Worm (Caenorhabditis elegans) whole organism, L4 larva: ENCODE data around the gene str-108.
A peak's percentile ranks its signal among the peaks of the same experiment; 100 is the strongest.

Experiments
- aha-1 ChIP-seq: fragments of 150-350 bp; peaks from one replicate; lab custom pipeline; 2014; ENCODE audit warnings: missing biosample characterization, missing genetic modification characterization
- ceh-20 ChIP-seq: fragments of 200-800 bp; sonication (Bioruptor generic); IDR thresholded peaks from 2 replicates; pipeline ENCODE4 v1.3.6; 2022; ENCODE audit warnings: missing genetic modification reagents, missing genetic modification characterization, missing compliant biosample characterization
- ceh-82 ChIP-seq: sonication (generic microtip); optimal IDR thresholded peaks from 2 replicates; lab custom pipeline; 2017; ENCODE audit warnings: missing biosample characterization, missing genetic modification characterization
- ctbp-1 ChIP-seq: fragments of 200-800 bp; sonication (Bioruptor generic); IDR thresholded peaks from 2 replicates; pipeline ENCODE4 v1.3.6; 2022; ENCODE audit warnings: missing genetic modification reagents, missing genetic modification characterization, missing compliant biosample characterization
- dmd-6 ChIP-seq: fragments of 200-800 bp; sonication (Bioruptor generic); IDR thresholded peaks from 2 replicates; pipeline ENCODE4 v1.3.6; 2022; ENCODE audit warnings: missing genetic modification reagents, missing genetic modification characterization, missing compliant biosample characterization
- duxl-1 ChIP-seq: sonication (generic microtip); optimal IDR thresholded peaks from 2 replicates; lab custom pipeline; 2016; ENCODE audit warnings: mild to moderate bottlenecking, missing genetic modification characterization, moderate library complexity, missing compliant biosample characterization; ENCODE audit not compliant: poor library complexity
- hlh-11 ChIP-seq: fragments of 200-800 bp; sonication (Bioruptor generic); optimal IDR thresholded peaks from 2 replicates; lab custom pipeline; 2018; ENCODE audit warnings: mild to moderate bottlenecking, missing genetic modification characterization, missing compliant biosample characterization
- hlh-30 ChIP-seq: sonication (generic microtip); optimal IDR thresholded peaks from 2 replicates; lab custom pipeline; 2017; ENCODE audit warnings: antibody characterized with exemption, mild to moderate bottlenecking, missing genetic modification characterization, missing compliant biosample characterization; ENCODE audit not compliant: insufficient read depth
- jun-1 ChIP-seq: fragments of 150-350 bp; optimal IDR thresholded peaks from 2 replicates; lab custom pipeline; 2014; ENCODE audit warnings: missing biosample characterization, missing genetic modification reagents, missing genetic modification characterization
- lin-15B ChIP-seq: fragments of 150-350 bp; sonication (generic microtip); optimal IDR thresholded peaks from 3 replicates; lab custom pipeline; 2014; ENCODE audit warnings: missing biosample characterization, missing genetic modification characterization
- lin-29 ChIP-seq: fragments of 200-800 bp; sonication (Bioruptor generic); IDR thresholded peaks from 2 replicates; pipeline ENCODE4 v1.3.6; 2022; ENCODE audit warnings: missing genetic modification reagents, missing genetic modification characterization, missing compliant biosample characterization
- mdl-1 ChIP-seq, 2 experiments: fragments of 150-350 bp in 1 of 2; sonication (generic microtip) in 1 of 2; optimal IDR thresholded peaks; 2 replicates each; lab custom pipeline; 2014 to 2017; ENCODE audit warnings: missing biosample characterization in 2 of 2, missing genetic modification characterization in 2 of 2
- nhr-102 ChIP-seq: sonication (generic microtip); optimal IDR thresholded peaks from 2 replicates; lab custom pipeline; 2016; ENCODE audit warnings: mild to moderate bottlenecking, missing genetic modification characterization, moderate library complexity, missing compliant biosample characterization
- nhr-28 ChIP-seq: fragments of 150-350 bp; optimal IDR thresholded peaks from 2 replicates; lab custom pipeline; 2014; ENCODE audit warnings: missing biosample characterization, missing genetic modification characterization
- nhr-48 ChIP-seq: sonication (generic microtip); optimal IDR thresholded peaks from 2 replicates; lab custom pipeline; 2016; ENCODE audit warnings: mild to moderate bottlenecking, missing genetic modification characterization, missing compliant biosample characterization
- nhr-76 ChIP-seq: fragments of 150-350 bp; optimal IDR thresholded peaks from 2 replicates; lab custom pipeline; 2014; ENCODE audit warnings: missing biosample characterization, missing genetic modification characterization
- nhr-77 ChIP-seq: fragments of 150-350 bp; optimal IDR thresholded peaks from 2 replicates; lab custom pipeline; 2014; ENCODE audit warnings: missing biosample characterization, missing genetic modification characterization
- saeg-2 ChIP-seq: fragments of 200-800 bp; sonication (Bioruptor generic); IDR thresholded peaks from 2 replicates; pipeline ENCODE4 v1.3.6; 2022; ENCODE audit warnings: missing genetic modification reagents, missing genetic modification characterization, missing compliant biosample characterization
- snpc-4 ChIP-seq: fragments of 150-350 bp; optimal IDR thresholded peaks from 2 replicates; lab custom pipeline; 2014; ENCODE audit warnings: missing biosample characterization, missing genetic modification characterization
- tra-1 ChIP-seq: fragments of 200-800 bp; sonication (Bioruptor generic); IDR thresholded peaks from 2 replicates; pipeline ENCODE4 v1.3.6; 2022; ENCODE audit warnings: missing genetic modification reagents, missing genetic modification characterization, missing compliant biosample characterization
- unc-62 ChIP-seq, 3 experiments: fragments of 150-350 bp in 1 of 3; sonication (generic microtip); optimal IDR thresholded peaks in 2 of 3; peaks in 1 of 3; 1 replicate in 1 of 3; 2 replicates in 2 of 3; lab custom pipeline; 2014 to 2017; ENCODE audit warnings: missing biosample characterization in 3 of 3, missing genetic modification characterization in 3 of 3, missing genetic modification reagents in 3 of 3, missing genotype in 1 of 3

Gene str-108

ce11 chrV:16211713-16212112, 45.7 kb downstream of the str-108 start:
- no peak for TF ChIP-seq ceh-20 (GFP tag; lab: Robert Waterston, UW)
- peak; percentile 9 for TF ChIP-seq nhr-28 (tag; lab: Kevin White, UChicago)
- TF ChIP-seq aha-1 (tag; lab: Kevin White, UChicago) = peak; percentile 8
- TF ChIP-seq duxl-1 (tag; lab: Kevin White, UChicago) = no peak
- no peak for TF ChIP-seq ctbp-1 (GFP tag; lab: Robert Waterston, UW)
- TF ChIP-seq saeg-2 (GFP tag; lab: Robert Waterston, UW) = no peak
- TF ChIP-seq nhr-77 = no peak
- no peak for TF ChIP-seq snpc-4 (tag; lab: Kevin White, UChicago)
- TF ChIP-seq lin-29 (GFP tag; lab: Robert Waterston, UW) = no peak
- peak in 1 of 2 experiments; percentile 60 for TF ChIP-seq unc-62 (GFP tag; optimal IDR thresholded peaks at IDR 0.05 in 1 of 2; lab: Kevin White, UChicago)
- TF ChIP-seq unc-62 (tag; optimal IDR thresholded peaks at IDR 0.05; lab: Kevin White, UChicago) = no peak
- TF ChIP-seq lin-15B (tag; lab: Kevin White, UChicago) = no peak

DNA sequence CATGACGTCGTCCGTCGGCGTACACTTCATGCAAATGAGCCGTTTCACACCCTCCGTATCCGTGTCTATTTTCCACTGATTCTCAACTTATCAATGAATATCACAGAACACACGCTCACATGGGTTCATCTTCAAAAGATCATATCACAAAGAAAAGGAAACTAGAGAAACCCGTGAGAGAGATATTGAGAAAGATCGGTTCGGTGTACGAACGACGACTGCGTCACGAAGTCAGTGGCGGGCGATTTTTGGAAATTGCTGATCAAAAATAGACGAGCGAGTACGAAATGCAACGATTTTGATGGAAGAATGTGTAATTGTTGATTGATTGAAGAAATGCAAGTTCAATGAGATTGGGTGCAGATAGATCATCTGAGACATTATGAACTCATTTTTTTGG, 47.3 kb downstream of the str-108 start:
- TF ChIP-seq jun-1 (tag; lab: Kevin White, UChicago) = no peak
- TF ChIP-seq nhr-28 (tag; lab: Kevin White, UChicago) = peak; percentile 70
- TF ChIP-seq nhr-48 (tag; lab: Kevin White, UChicago) = peak; percentile 89
- TF ChIP-seq hlh-30 (tag; lab: Kevin White, UChicago) = peak; percentile 41
- TF ChIP-seq mdl-1 (tag; optimal IDR thresholded peaks at IDR 0.05; lab: Kevin White, UChicago) = peak in 1 of 2 experiments; percentile 63
- peak; percentile 65 for TF ChIP-seq hlh-11 (tag; lab: Kevin White, UChicago)
- peak; percentile 90 for TF ChIP-seq dmd-6 (GFP tag; lab: Robert Waterston, UW)
- TF ChIP-seq ceh-82 (tag; lab: Kevin White, UChicago) = no peak
- TF ChIP-seq tra-1 = 0 out of 2 replicates have a peak, but pooled peaks have one; percentile 29
- peak in 1 of 2 experiments; percentile 82 for TF ChIP-seq unc-62 (GFP tag; optimal IDR thresholded peaks at IDR 0.05 in 1 of 2; lab: Kevin White, UChicago)
- no peak for TF ChIP-seq unc-62 (tag; optimal IDR thresholded peaks at IDR 0.05; lab: Kevin White, UChicago)
- TF ChIP-seq ceh-20 (GFP tag; lab: Robert Waterston, UW) = no peak

DNA sequence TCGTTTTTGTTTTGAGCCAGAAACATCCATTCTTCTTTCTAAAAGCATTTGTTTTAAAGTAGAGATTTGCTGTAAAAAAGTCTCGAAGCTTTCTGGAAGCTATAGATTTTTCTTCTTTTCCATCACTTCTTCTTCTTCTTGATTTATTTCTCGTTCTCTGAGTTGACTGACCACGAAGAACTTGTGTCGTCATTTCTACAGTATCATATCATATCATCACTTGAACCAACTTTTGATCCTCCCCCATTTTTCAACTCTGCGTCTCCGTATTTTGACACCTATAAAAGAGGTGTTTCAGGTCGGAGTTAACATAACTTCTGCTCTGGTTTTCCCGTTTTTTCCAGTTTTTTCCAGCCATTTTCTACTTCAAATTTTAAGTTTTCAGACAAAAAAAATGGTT, 48.5 kb downstream of the str-108 start, which contains the start of gene F11A5.9:
F11A5.9 (plus strand) TSS at position 386 of the 400 bp plus-strand sequence.
- no peak for TF ChIP-seq nhr-102 (tag; lab: Kevin White, UChicago)
- no peak for TF ChIP-seq nhr-76 (tag; lab: Kevin White, UChicago)
- peak in 1 of 2 experiments; percentile 5 for TF ChIP-seq mdl-1 (tag; optimal IDR thresholded peaks at IDR 0.05; lab: Kevin White, UChicago)
- peak; percentile 24 for TF ChIP-seq nhr-28 (tag; lab: Kevin White, UChicago)
- peak in 1 of 2 experiments; percentile 69 for TF ChIP-seq unc-62 (GFP tag; optimal IDR thresholded peaks at IDR 0.05 in 1 of 2; lab: Kevin White, UChicago)
- TF ChIP-seq unc-62 (tag; optimal IDR thresholded peaks at IDR 0.05; lab: Kevin White, UChicago) = no peak
